Worm (Caenorhabditis elegans): Measurements from ENCODE around the gene C07A9.9.

Gene C07A9.9

ce11 chrIII:9614211-9614610, 53.2 kb downstream of the C07A9.9 start, which contains the start of the genes pri-1 and F58A4.6:
Gene pri-1 (minus strand): TSS chrIII:9614281.
Gene F58A4.6 (plus strand): TSS chrIII:9614482.
- TF ChIP-seq him-1 (tag; optimal IDR thresholded peaks at IDR 0.05) (no peak), dao-5 (tag; optimal IDR thresholded peaks at IDR 0.05) (no peak), W03F9.2 (tag; optimal IDR thresholded peaks at IDR 0.05) (no peak)

All from whole organism, L4/young adult.